Fruit fly (Drosophila melanogaster) whole organism, embryonic: ENCODE data around the gene CG15373.
A peak's percentile ranks its signal among the peaks of the same experiment; 100 is the strongest.

Experiments
- Adf1 ChIP-seq: fragments of 200-800 bp; sonication (Bioruptor generic); IDR thresholded peaks from 2 replicates; pipeline ENCODE4 v1.3.6; 2022; ENCODE audit warnings: missing biosample characterization, missing genetic modification characterization
- Asciz ChIP-seq: fragments of 200-800 bp; sonication (Bioruptor generic); optimal IDR thresholded peaks from 2 replicates; lab custom pipeline; 2017; ENCODE audit warnings: missing biosample characterization, mild to moderate bottlenecking, missing genetic modification characterization, missing genetic modification reagents
- CG11560 ChIP-seq: fragments of 200-800 bp; sonication (Bioruptor generic); IDR thresholded peaks from 3 replicates; pipeline ENCODE4 v1.3.6; 2022; ENCODE audit warnings: missing biosample characterization, missing genetic modification characterization
- CG13624 ChIP-seq: fragments of 200-800 bp; sonication (Bioruptor generic); optimal IDR thresholded peaks from 2 replicates; lab custom pipeline; 2016; ENCODE audit warnings: missing biosample characterization, missing genetic modification characterization
- CG14050 ChIP-seq: fragments of 200-800 bp; sonication (Bioruptor generic); IDR thresholded peaks from 3 replicates; pipeline ENCODE4 v1.3.6; 2022; ENCODE audit warnings: missing biosample characterization, missing genetic modification characterization
- CG14441 ChIP-seq: fragments of 200-800 bp; sonication (Bioruptor generic); IDR thresholded peaks from 2 replicates; pipeline ENCODE4 v1.3.6; 2022; ENCODE audit warnings: missing biosample characterization, missing genetic modification characterization
- CG15696 ChIP-seq: fragments of 200-800 bp; sonication (Bioruptor generic); optimal IDR thresholded peaks from 2 replicates; lab custom pipeline; 2019; ENCODE audit warnings: missing biosample characterization, mild to moderate bottlenecking, missing genetic modification characterization, moderate library complexity
- CG17186 ChIP-seq: fragments of 200-800 bp; sonication (Bioruptor generic); optimal IDR thresholded peaks from 3 replicates; lab custom pipeline; 2017; ENCODE audit warnings: missing biosample characterization, missing genetic modification reagents, missing genetic modification characterization
- CG18476 ChIP-seq: fragments of 200-800 bp; sonication (Bioruptor generic); optimal IDR thresholded peaks from 2 replicates; lab custom pipeline; 2016; ENCODE audit warnings: missing biosample characterization, mild to moderate bottlenecking, missing genetic modification characterization
- CG18599 ChIP-seq: fragments of 200-800 bp; sonication (Bioruptor generic); optimal IDR thresholded peaks from 3 replicates; lab custom pipeline; 2017; ENCODE audit warnings: missing biosample characterization, missing genetic modification characterization, mild to moderate bottlenecking, moderate library complexity, missing genetic modification reagents
- CG2129 ChIP-seq: fragments of 200-800 bp; sonication (Bioruptor generic); IDR thresholded peaks from 2 replicates; pipeline ENCODE4 v1.3.6; 2022; ENCODE audit warnings: missing biosample characterization, missing genetic modification characterization; ENCODE audit not compliant: partially characterized antibody
- CG3995 ChIP-seq: fragments of 200-800 bp; sonication (Bioruptor generic); optimal IDR thresholded peaks from 3 replicates; lab custom pipeline; 2016; ENCODE audit warnings: missing biosample characterization, missing genetic modification characterization
- CG42726 ChIP-seq: fragments of 200-800 bp; sonication (Bioruptor generic); IDR thresholded peaks from 2 replicates; pipeline ENCODE4 v1.3.6; 2022; ENCODE audit warnings: missing biosample characterization, missing genetic modification characterization; ENCODE audit not compliant: partially characterized antibody
- CG4282 ChIP-seq: fragments of 200-800 bp; sonication (Bioruptor generic); optimal IDR thresholded peaks from 2 replicates; lab custom pipeline; 2016; ENCODE audit warnings: missing biosample characterization, missing genetic modification characterization
- CG4328 ChIP-seq: fragments of 200-800 bp; sonication (Bioruptor generic); optimal IDR thresholded peaks from 3 replicates; lab custom pipeline; 2017; ENCODE audit warnings: missing biosample characterization, missing genetic modification reagents, missing genetic modification characterization
- CG4820 ChIP-seq: fragments of 200-800 bp; sonication (Bioruptor generic); optimal IDR thresholded peaks from 3 replicates; lab custom pipeline; 2016; ENCODE audit warnings: missing biosample characterization, missing genetic modification characterization
- CG6813 ChIP-seq: fragments of 200-800 bp; sonication (Bioruptor generic); optimal IDR thresholded peaks from 2 replicates; lab custom pipeline; 2017; ENCODE audit warnings: missing biosample characterization, missing genetic modification characterization, mild to moderate bottlenecking, moderate library complexity, missing genetic modification reagents
- CG7556 ChIP-seq: fragments of 200-800 bp; sonication (Bioruptor generic); optimal IDR thresholded peaks from 2 replicates; lab custom pipeline; 2017; ENCODE audit warnings: missing biosample characterization, mild to moderate bottlenecking, missing genetic modification characterization
- CTCF ChIP-seq: fragments of 200-800 bp; sonication (Bioruptor generic); optimal IDR thresholded peaks from 2 replicates; lab custom pipeline; 2017; ENCODE audit warnings: missing biosample characterization, mild to moderate bottlenecking, missing genetic modification characterization, moderate library complexity
- D19B ChIP-seq: fragments of 200-800 bp; sonication (Bioruptor generic); optimal IDR thresholded peaks from 2 replicates; lab custom pipeline; 2017; ENCODE audit warnings: missing biosample characterization, mild to moderate bottlenecking, missing genetic modification characterization
- Dfd ChIP-seq, 2 experiments: fragments of >200 bp; optimal IDR thresholded peaks; 2 replicates each; lab custom pipeline; 2017; ENCODE audit warnings: missing biosample characterization in 2 of 2, missing genetic modification characterization in 2 of 2
- Dp ChIP-seq: fragments of 200-800 bp; sonication (Bioruptor generic); optimal IDR thresholded peaks from 2 replicates; lab custom pipeline; 2018; ENCODE audit warnings: missing biosample characterization, mild to moderate bottlenecking, missing genetic modification characterization, moderate library complexity
- Elba2 ChIP-seq: fragments of 200-800 bp; sonication (Bioruptor generic); optimal IDR thresholded peaks from 3 replicates; lab custom pipeline; 2016; ENCODE audit warnings: missing biosample characterization, missing genetic modification characterization
- Hmx ChIP-seq: fragments of 200-800 bp; sonication (Bioruptor generic); optimal IDR thresholded peaks from 2 replicates; lab custom pipeline; 2016; ENCODE audit warnings: missing biosample characterization, missing genetic modification characterization
- Lim3 ChIP-seq: fragments of 200-800 bp; sonication (Bioruptor generic); IDR thresholded peaks from 2 replicates; pipeline ENCODE4 v1.3.6; 2022; ENCODE audit warnings: missing biosample characterization, missing genetic modification characterization
- NC2α ChIP-seq: fragments of 200-800 bp; sonication (Bioruptor generic); optimal IDR thresholded peaks from 2 replicates; lab custom pipeline; 2016; ENCODE audit warnings: missing biosample characterization, missing genetic modification characterization
- Scr ChIP-seq: fragments of 200-800 bp; sonication (Bioruptor generic); IDR thresholded peaks from 2 replicates; pipeline ENCODE4 v1.3.6; 2022; ENCODE audit warnings: missing biosample characterization, missing genetic modification characterization; ENCODE audit not compliant: partially characterized antibody
- Side ChIP-seq: fragments of 200-800 bp; sonication (Bioruptor generic); optimal IDR thresholded peaks from 2 replicates; lab custom pipeline; 2016; ENCODE audit warnings: missing biosample characterization, missing genetic modification characterization
- Xrp1 ChIP-seq: fragments of 200-800 bp; sonication (Bioruptor generic); IDR thresholded peaks from 2 replicates; pipeline ENCODE4 v1.3.6; 2022; ENCODE audit warnings: missing biosample characterization, missing genetic modification characterization
- ac ChIP-seq: fragments of 200-800 bp; sonication (Bioruptor generic); optimal IDR thresholded peaks from 3 replicates; lab custom pipeline; 2017; ENCODE audit warnings: missing biosample characterization, mild to moderate bottlenecking, missing genetic modification characterization
- ash1 ChIP-seq: fragments of 200-800 bp; sonication (Bioruptor generic); optimal IDR thresholded peaks from 2 replicates; lab custom pipeline; 2018; ENCODE audit warnings: missing biosample characterization, mild to moderate bottlenecking, missing genetic modification characterization
- btn ChIP-seq: fragments of 200-800 bp; sonication (Bioruptor generic); optimal IDR thresholded peaks from 2 replicates; lab custom pipeline; 2016; ENCODE audit warnings: missing biosample characterization, missing genetic modification characterization
- danr ChIP-seq: fragments of 200-800 bp; sonication (Bioruptor generic); IDR thresholded peaks from 2 replicates; pipeline ENCODE4 v1.3.6; 2022; ENCODE audit warnings: missing biosample characterization, missing genetic modification characterization
- dysf ChIP-seq: fragments of 200-800 bp; sonication (Bioruptor generic); IDR thresholded peaks from 3 replicates; pipeline ENCODE4 v1.3.6; 2022; ENCODE audit warnings: missing biosample characterization, missing genetic modification characterization
- emc ChIP-seq: fragments of 200-800 bp; sonication (Bioruptor generic); optimal IDR thresholded peaks from 2 replicates; lab custom pipeline; 2016; ENCODE audit warnings: missing biosample characterization, missing genetic modification characterization
- eve ChIP-seq, 2 experiments: fragments of >200 bp; optimal IDR thresholded peaks; 2 replicates each; lab custom pipeline; 2017; ENCODE audit warnings: missing biosample characterization in 2 of 2, missing genetic modification characterization in 2 of 2
- ewg ChIP-seq: fragments of 200-800 bp; sonication (Bioruptor generic); optimal IDR thresholded peaks from 3 replicates; lab custom pipeline; 2017; ENCODE audit warnings: mild to moderate bottlenecking, missing biosample characterization, missing genetic modification reagents, missing genetic modification characterization
- ftz-f1 ChIP-seq: fragments of 200-800 bp; sonication (Bioruptor generic); optimal IDR thresholded peaks from 2 replicates; lab custom pipeline; 2016; ENCODE audit warnings: missing biosample characterization, missing genetic modification characterization
- grau ChIP-seq: fragments of 200-800 bp; optimal IDR thresholded peaks from 3 replicates; lab custom pipeline; 2019; ENCODE audit warnings: missing biosample characterization, mild to moderate bottlenecking, missing genetic modification characterization, moderate library complexity
- gt ChIP-seq: fragments of 200-800 bp; sonication (Bioruptor generic); IDR thresholded peaks from 2 replicates; pipeline ENCODE4 v1.3.6; 2022; ENCODE audit warnings: missing biosample characterization, missing genetic modification characterization
- jigr1 ChIP-seq: fragments of 200-800 bp; sonication (Bioruptor generic); IDR thresholded peaks from 3 replicates; pipeline ENCODE4 v1.3.6; 2022; ENCODE audit warnings: missing biosample characterization, missing genetic modification characterization
- maf-S ChIP-seq: fragments of 200-800 bp; sonication (Bioruptor generic); optimal IDR thresholded peaks from 2 replicates; lab custom pipeline; 2016; ENCODE audit warnings: missing biosample characterization, missing genetic modification characterization
- mam ChIP-seq: fragments of 200-800 bp; sonication (Bioruptor generic); optimal IDR thresholded peaks from 3 replicates; lab custom pipeline; 2016; ENCODE audit warnings: missing biosample characterization, missing genetic modification characterization
- odd ChIP-seq: fragments of 200-800 bp; sonication (Bioruptor generic); optimal IDR thresholded peaks from 2 replicates; lab custom pipeline; 2017; ENCODE audit warnings: missing biosample characterization, mild to moderate bottlenecking, missing genetic modification characterization
- pb ChIP-seq: fragments of 200-800 bp; sonication (Bioruptor generic); optimal IDR thresholded peaks from 3 replicates; lab custom pipeline; 2016; ENCODE audit warnings: missing biosample characterization, missing genetic modification characterization
- pho ChIP-seq: fragments of 200-800 bp; sonication (Bioruptor generic); optimal IDR thresholded peaks from 2 replicates; lab custom pipeline; 2016; ENCODE audit warnings: missing biosample characterization, missing genetic modification characterization
- salm ChIP-seq: fragments of 200-800 bp; sonication (Bioruptor generic); optimal IDR thresholded peaks from 2 replicates; lab custom pipeline; 2018; ENCODE audit warnings: missing biosample characterization, mild to moderate bottlenecking, missing genetic modification characterization
- slp2 ChIP-seq: fragments of 200-800 bp; sonication (Bioruptor generic); optimal IDR thresholded peaks from 2 replicates; lab custom pipeline; 2016; ENCODE audit warnings: missing biosample characterization, missing genetic modification characterization
- tap ChIP-seq: fragments of 200-800 bp; optimal IDR thresholded peaks from 3 replicates; lab custom pipeline; 2019; ENCODE audit warnings: missing biosample characterization, mild to moderate bottlenecking, missing genetic modification characterization, moderate library complexity
- twi ChIP-seq: fragments of 200-800 bp; optimal IDR thresholded peaks from 2 replicates; lab custom pipeline; 2019; ENCODE audit warnings: missing biosample characterization, mild to moderate bottlenecking, missing genetic modification characterization, moderate library complexity
- vnd ChIP-seq: fragments of 200-800 bp; sonication (Bioruptor generic); IDR thresholded peaks from 3 replicates; pipeline ENCODE4 v1.3.6; 2022; ENCODE audit warnings: missing biosample characterization, missing genetic modification characterization; ENCODE audit not compliant: partially characterized antibody
- vvl ChIP-seq: fragments of 200-800 bp; sonication (Bioruptor generic); IDR thresholded peaks from 2 replicates; pipeline ENCODE4 v1.3.6; 2022; ENCODE audit warnings: missing biosample characterization, missing genetic modification characterization

CG15373 gene

dm6 chrX:18085470-18085797, 41.6 kb downstream of the CG15373 start, which contains the start of gene Ada3 (continued):
- TF ChIP-seq Scr (GFP tag; lab: Robert Waterston, UW) (no peak), CG18599 (GFP tag; lab: Kevin White, UChicago) (peak; percentile 76), vvl (GFP tag; lab: Robert Waterston, UW) (no peak; the same call in none of the 2 replicates), ewg (GFP tag; lab: Kevin White, UChicago) (peak; percentile 58), CG2129 (GFP tag; lab: Robert Waterston, UW) (no peak), salm (tag; lab: Kevin White, UChicago) (peak; percentile 7), slp2 (GFP tag; lab: Kevin White, UChicago) (peak; percentile 5), Dfd (GFP tag; optimal IDR thresholded peaks at IDR 0.05; lab: Kevin White, UChicago) (peak in 1 of 2 experiments; percentile 23), grau (tag; lab: Kevin White, UChicago) (peak; percentile 82), Dp (GFP tag; lab: Kevin White, UChicago) (peak; percentile 44), CG4820 (peak; percentile 68), vnd (no peak), twi (peak; percentile 57), gt (no peak), NC2α (GFP tag; lab: Kevin White, UChicago) (peak; percentile 41), Elba2 (peak; percentile 36), danr (GFP tag; lab: Robert Waterston, UW) (0 out of 2 replicates have a peak, but pooled peaks have one; percentile 53), jigr1 (no peak), D19B (peak; percentile 50), Side (GFP tag; lab: Kevin White, UChicago) (peak; percentile 68), CG7556 (GFP tag; lab: Kevin White, UChicago) (peak; percentile 68), eve (GFP tag; optimal IDR thresholded peaks at IDR 0.05; lab: Kevin White, UChicago) (no peak), ftz-f1 (no peak), CG17186 (GFP tag; lab: Kevin White, UChicago) (peak; percentile 90), CG4282 (GFP tag; lab: Kevin White, UChicago) (peak; percentile 85), mam (peak; percentile 83), maf-S (GFP tag; lab: Kevin White, UChicago) (peak; percentile 48), CG3995 (GFP tag; lab: Kevin White, UChicago) (peak; percentile 92), CG14441 (GFP tag; lab: Robert Waterston, UW) (peak; percentile 54; the same call in 1 of the 2 replicates), ac (GFP tag; lab: Kevin White, UChicago) (no peak), odd (GFP tag; lab: Kevin White, UChicago) (peak; percentile 53), pb (GFP tag; lab: Kevin White, UChicago) (peak; percentile 40), CG18476 (GFP tag; lab: Kevin White, UChicago) (peak; percentile 77), CTCF (GFP tag; lab: Kevin White, UChicago) (no peak), dysf (GFP tag; lab: Robert Waterston, UW) (peak; percentile 78), btn (GFP tag; lab: Kevin White, UChicago) (no peak), CG11560 (no peak), Lim3 (no peak), CG13624 (peak; percentile 89), tap (peak; percentile 29), Adf1 (GFP tag; lab: Robert Waterston, UW) (0 out of 2 replicates have a peak, but pooled peaks have one; percentile 15), emc (peak; percentile 65), CG4328 (GFP tag; lab: Kevin White, UChicago) (peak; percentile 36), Xrp1 (GFP tag; lab: Robert Waterston, UW) (peak; percentile 68), Hmx (peak; percentile 70), CG42726 (GFP tag; lab: Robert Waterston, UW) (no peak), ash1 (GFP tag; lab: Kevin White, UChicago) (no peak), pho (GFP tag; lab: Kevin White, UChicago) (peak; percentile 73), CG14050 (GFP tag; lab: Robert Waterston, UW) (peak; percentile 61), CG15696 (peak; percentile 73), Asciz (GFP tag; lab: Kevin White, UChicago) (peak; percentile 27), CG6813 (GFP tag; lab: Kevin White, UChicago) (no peak)
